Worm (Caenorhabditis elegans): Measurements from ENCODE around the gene Y39A1A.16.

DNA sequence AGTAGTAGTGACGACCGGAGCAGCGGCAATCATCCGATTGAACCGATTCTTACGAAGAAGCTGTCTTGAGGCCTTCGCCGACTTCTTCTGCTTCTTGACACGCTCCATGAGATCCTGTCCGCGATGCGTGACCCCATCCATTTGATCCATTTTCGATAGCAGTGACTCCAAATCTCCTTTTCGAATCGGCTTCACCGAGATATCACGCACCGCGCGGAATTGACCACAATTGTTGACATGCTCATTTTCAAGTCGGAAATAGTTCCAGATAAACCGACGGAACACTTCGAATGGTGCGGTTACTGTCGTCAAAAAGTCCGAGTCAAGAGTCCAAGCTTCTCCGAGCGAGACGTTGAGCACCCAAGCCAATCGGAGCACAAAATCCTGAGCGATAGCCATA is 24.8 kb downstream of the Y39A1A.16 start:
- no peak for TF ChIP-seq zip-5 (tag; optimal IDR thresholded peaks at IDR 0.05)
- no peak for TF ChIP-seq pha-2 (tag; optimal IDR thresholded peaks at IDR 0.05)
- no peak for TF ChIP-seq ceh-6 (GFP tag; optimal IDR thresholded peaks at IDR 0.05)
- TF ChIP-seq K09A11.1 (tag; optimal IDR thresholded peaks at IDR 0.05; ENCODE audit: insufficient read depth): no peak
- TF ChIP-seq ceh-18 (tag; optimal IDR thresholded peaks at IDR 0.05): no peak
- TF ChIP-seq syd-9 (tag; optimal IDR thresholded peaks at IDR 0.05): no peak
- no peak for TF ChIP-seq mec-3 (tag; optimal IDR thresholded peaks at IDR 0.05; ENCODE audit: borderline replicate concordance)
- no peak for TF ChIP-seq ceh-19 (GFP tag; optimal IDR thresholded peaks at IDR 0.05)
- TF ChIP-seq pros-1 (tag; optimal IDR thresholded peaks at IDR 0.05): no peak
